Fruit fly (Drosophila melanogaster) whole organism, embryonic: ENCODE results near the gene CG31800.

Experiments used
- Ada2b ChIP-seq: fragments of 200-800 bp; sonication (Bioruptor generic); IDR thresholded peaks from 2 replicates; pipeline ENCODE4 v1.3.6; 2022; ENCODE audit warnings: missing biosample characterization, missing genetic modification characterization
- Aef1 ChIP-seq: fragments of 200-800 bp; sonication (Bioruptor generic); IDR thresholded peaks from 3 replicates; pipeline ENCODE4 v1.3.6; 2022; ENCODE audit warnings: missing biosample characterization, missing genetic modification characterization
- C15 ChIP-seq: fragments of 200-800 bp; sonication (Bioruptor generic); IDR thresholded peaks from 3 replicates; pipeline ENCODE4 v1.3.6; 2022; ENCODE audit warnings: missing biosample characterization, missing genetic modification characterization
- CG11456 ChIP-seq: fragments of 200-800 bp; sonication (Bioruptor generic); IDR thresholded peaks from 3 replicates; pipeline ENCODE4 v1.3.6; 2022; ENCODE audit warnings: missing biosample characterization, missing genetic modification characterization
- CG12071 ChIP-seq: fragments of 200-800 bp; sonication (Bioruptor generic); optimal IDR thresholded peaks from 3 replicates; lab custom pipeline; 2018; ENCODE audit warnings: missing biosample characterization, mild to moderate bottlenecking, missing genetic modification characterization
- CG1233 ChIP-seq: fragments of 200-800 bp; sonication (Bioruptor generic); optimal IDR thresholded peaks from 4 replicates; lab custom pipeline; 2018; ENCODE audit warnings: missing biosample characterization, mild to moderate bottlenecking, missing genetic modification characterization
- CG12391 ChIP-seq: fragments of 200-800 bp; sonication (Bioruptor generic); optimal IDR thresholded peaks from 3 replicates; lab custom pipeline; 2018; ENCODE audit warnings: missing biosample characterization, mild to moderate bottlenecking, missing genetic modification characterization, moderate library complexity
- CG14014 ChIP-seq: fragments of 200-800 bp; sonication (Bioruptor generic); IDR thresholded peaks from 2 replicates; pipeline ENCODE4 v1.3.6; 2022; ENCODE audit warnings: missing biosample characterization, missing genetic modification characterization
- CG16815 ChIP-seq: fragments of 200-800 bp; sonication (Bioruptor generic); optimal IDR thresholded peaks from 3 replicates; lab custom pipeline; 2017; ENCODE audit warnings: missing biosample characterization, mild to moderate bottlenecking, missing genetic modification characterization
- CG17359 ChIP-seq: fragments of 200-800 bp; sonication (Bioruptor generic); optimal IDR thresholded peaks from 3 replicates; lab custom pipeline; 2018; ENCODE audit warnings: missing biosample characterization, mild to moderate bottlenecking, missing genetic modification characterization, moderate library complexity
- CG18764 ChIP-seq: fragments of 200-800 bp; sonication (Bioruptor generic); optimal IDR thresholded peaks from 3 replicates; lab custom pipeline; 2016; ENCODE audit warnings: missing biosample characterization, missing genetic modification characterization
- CG33557 ChIP-seq: fragments of 200-800 bp; sonication (Bioruptor generic); optimal IDR thresholded peaks from 2 replicates; lab custom pipeline; 2019; ENCODE audit warnings: missing biosample characterization, mild to moderate bottlenecking, missing genetic modification characterization, moderate library complexity
- CG6854 ChIP-seq: fragments of 200-800 bp; sonication (Bioruptor generic); optimal IDR thresholded peaks from 3 replicates; lab custom pipeline; 2017; ENCODE audit warnings: missing biosample characterization, mild to moderate bottlenecking, missing genetic modification characterization
- Gsc ChIP-seq: fragments of 200-800 bp; sonication (Bioruptor generic); IDR thresholded peaks from 2 replicates; pipeline ENCODE4 v1.3.6; 2022; ENCODE audit warnings: missing biosample characterization, missing genetic modification characterization
- Gug ChIP-seq: fragments of 200-800 bp; sonication (Bioruptor generic); IDR thresholded peaks from 4 replicates; pipeline ENCODE4 v1.3.6; 2022; ENCODE audit warnings: missing biosample characterization, missing genetic modification characterization
- HLHmδ ChIP-seq: fragments of 200-800 bp; sonication (Bioruptor generic); optimal IDR thresholded peaks from 2 replicates; lab custom pipeline; 2018; ENCODE audit warnings: missing biosample characterization, mild to moderate bottlenecking, missing genetic modification characterization, moderate library complexity
- Hr3 ChIP-seq: fragments of 200-800 bp; sonication (Bioruptor generic); optimal IDR thresholded peaks from 3 replicates; lab custom pipeline; 2016; ENCODE audit warnings: missing biosample characterization, missing genetic modification characterization
- Hr78 ChIP-seq, 2 experiments: fragments of 200-800 bp in 1 of 2; fragments of >200 bp in 1 of 2; sonication (Bioruptor generic) in 1 of 2; optimal IDR thresholded peaks; 2 replicates each; lab custom pipeline; 2017 to 2019; ENCODE audit warnings: missing biosample characterization in 2 of 2, missing genetic modification characterization in 2 of 2, mild to moderate bottlenecking in 1 of 2, moderate library complexity in 1 of 2
- Mes4 ChIP-seq: fragments of 200-800 bp; sonication (Bioruptor generic); optimal IDR thresholded peaks from 2 replicates; lab custom pipeline; 2016; ENCODE audit warnings: missing biosample characterization, missing genetic modification characterization
- Myb ChIP-seq: fragments of 200-800 bp; sonication (Bioruptor generic); optimal IDR thresholded peaks from 2 replicates; lab custom pipeline; 2016; ENCODE audit warnings: missing biosample characterization, missing genetic modification characterization
- Nf-YC ChIP-seq: fragments of 200-800 bp; optimal IDR thresholded peaks from 3 replicates; lab custom pipeline; 2019; ENCODE audit warnings: missing biosample characterization, mild to moderate bottlenecking, missing genetic modification characterization, moderate library complexity
- Oaz ChIP-seq: fragments of 200-800 bp; sonication (Bioruptor generic); IDR thresholded peaks from 2 replicates; pipeline ENCODE4 v1.3.6; 2022; ENCODE audit warnings: missing biosample characterization, missing genetic modification characterization
- Rfx ChIP-seq: fragments of 200-800 bp; sonication (Bioruptor generic); IDR thresholded peaks from 2 replicates; pipeline ENCODE4 v1.3.6; 2022; ENCODE audit warnings: missing biosample characterization, missing genetic modification characterization
- Sox102F ChIP-seq: fragments of 200-800 bp; sonication (Bioruptor generic); optimal IDR thresholded peaks from 2 replicates; lab custom pipeline; 2018; ENCODE audit warnings: missing biosample characterization, mild to moderate bottlenecking, missing genetic modification characterization, moderate library complexity
- Ssrp ChIP-seq: fragments of 200-800 bp; sonication (Bioruptor generic); optimal IDR thresholded peaks from 2 replicates; lab custom pipeline; 2018; ENCODE audit warnings: missing biosample characterization, mild to moderate bottlenecking, missing genetic modification characterization, moderate library complexity
- al ChIP-seq: fragments of 200-800 bp; sonication (Bioruptor generic); IDR thresholded peaks from 2 replicates; pipeline ENCODE4 v1.3.6; 2022; ENCODE audit warnings: missing biosample characterization, missing genetic modification characterization
- aop ChIP-seq: fragments of 200-800 bp; sonication (Bioruptor generic); IDR thresholded peaks from 2 replicates; pipeline ENCODE4 v1.3.6; 2022; ENCODE audit warnings: missing biosample characterization, missing genetic modification characterization
- bowl ChIP-seq: fragments of 200-800 bp; sonication (Bioruptor generic); IDR thresholded peaks from 2 replicates; pipeline ENCODE4 v1.3.6; 2022; ENCODE audit warnings: missing biosample characterization, missing genetic modification characterization
- exex ChIP-seq: fragments of 200-800 bp; sonication (Bioruptor generic); optimal IDR thresholded peaks from 4 replicates; lab custom pipeline; 2018; ENCODE audit warnings: missing biosample characterization, mild to moderate bottlenecking, missing genetic modification characterization, moderate library complexity
- grau ChIP-seq: fragments of 200-800 bp; optimal IDR thresholded peaks from 3 replicates; lab custom pipeline; 2019; ENCODE audit warnings: missing biosample characterization, mild to moderate bottlenecking, missing genetic modification characterization, moderate library complexity
- grn ChIP-seq: fragments of 200-800 bp; sonication (Bioruptor generic); optimal IDR thresholded peaks from 3 replicates; lab custom pipeline; 2017; ENCODE audit warnings: missing biosample characterization, missing genetic modification characterization
- hkb ChIP-seq, 2 experiments: fragments of 200-800 bp in 1 of 2; fragments of >200 bp in 1 of 2; sonication (Bioruptor generic) in 1 of 2; IDR thresholded peaks in 1 of 2; optimal IDR thresholded peaks in 1 of 2; 2 replicates each; pipeline versions ENCODE4 v1.3.6 to Lab custom; 2017 to 2022; ENCODE audit warnings: missing biosample characterization in 1 of 2, missing genetic modification characterization in 1 of 2
- jigr1 ChIP-seq: fragments of 200-800 bp; sonication (Bioruptor generic); IDR thresholded peaks from 3 replicates; pipeline ENCODE4 v1.3.6; 2022; ENCODE audit warnings: missing biosample characterization, missing genetic modification characterization
- kah ChIP-seq: fragments of 200-800 bp; sonication (Bioruptor generic); optimal IDR thresholded peaks from 2 replicates; lab custom pipeline; 2018; ENCODE audit warnings: missing biosample characterization, mild to moderate bottlenecking, missing genetic modification characterization
- kni ChIP-seq: fragments of 200-800 bp; sonication (Bioruptor generic); optimal IDR thresholded peaks from 3 replicates; lab custom pipeline; 2017; ENCODE audit warnings: mild to moderate bottlenecking, missing biosample characterization, missing genetic modification reagents, missing genetic modification characterization
- mirr ChIP-seq: fragments of 200-800 bp; sonication (Bioruptor generic); optimal IDR thresholded peaks from 3 replicates; lab custom pipeline; 2018; ENCODE audit warnings: missing biosample characterization, mild to moderate bottlenecking, missing genetic modification characterization
- nmo ChIP-seq: fragments of 200-800 bp; sonication (Bioruptor generic); optimal IDR thresholded peaks from 2 replicates; lab custom pipeline; 2018; ENCODE audit warnings: missing biosample characterization, mild to moderate bottlenecking, missing genetic modification characterization, moderate library complexity
- pros ChIP-seq: fragments of 200-800 bp; sonication (Bioruptor generic); optimal IDR thresholded peaks from 3 replicates; lab custom pipeline; 2019; ENCODE audit warnings: missing biosample characterization, mild to moderate bottlenecking, missing genetic modification characterization, moderate library complexity
- rib ChIP-seq: fragments of 200-800 bp; sonication (Bioruptor generic); IDR thresholded peaks from 2 replicates; pipeline ENCODE4 v1.3.6; 2022; ENCODE audit warnings: missing biosample characterization, missing genetic modification characterization
- ro ChIP-seq: fragments of 200-800 bp; sonication (Bioruptor generic); IDR thresholded peaks from 2 replicates; pipeline ENCODE4 v1.3.6; 2022; ENCODE audit warnings: missing biosample characterization, missing genetic modification characterization
- row ChIP-seq: fragments of 200-800 bp; sonication (Bioruptor generic); IDR thresholded peaks from 3 replicates; pipeline ENCODE4 v1.3.6; 2022; ENCODE audit warnings: missing biosample characterization, missing genetic modification characterization
- sc ChIP-seq, 3 experiments: fragments of >200 bp in 2 of 3; fragments of 200-800 bp in 1 of 3; sonication (Bioruptor generic) in 1 of 3; optimal IDR thresholded peaks; 2 replicates in 2 of 3; 3 replicates in 1 of 3; lab custom pipeline; 2017; ENCODE audit warnings: mild to moderate bottlenecking in 1 of 3, missing biosample characterization in 1 of 3, missing genetic modification characterization in 1 of 3, missing genetic modification reagents in 1 of 3
- schlank ChIP-seq: fragments of 200-800 bp; sonication (Bioruptor generic); optimal IDR thresholded peaks from 2 replicates; lab custom pipeline; 2018; ENCODE audit warnings: missing biosample characterization, mild to moderate bottlenecking, missing genetic modification characterization
- slbo ChIP-seq: fragments of 200-800 bp; sonication (Bioruptor generic); IDR thresholded peaks from 2 replicates; pipeline ENCODE4 v1.3.6; 2022; ENCODE audit warnings: missing biosample characterization, missing genetic modification characterization
- tio ChIP-seq: fragments of 200-800 bp; sonication (Bioruptor generic); optimal IDR thresholded peaks from 2 replicates; lab custom pipeline; 2017; ENCODE audit warnings: missing biosample characterization, missing genetic modification characterization, inconsistent platforms
- trem ChIP-seq: fragments of 200-800 bp; optimal IDR thresholded peaks from 3 replicates; lab custom pipeline; 2019; ENCODE audit warnings: missing biosample characterization, mild to moderate bottlenecking, missing genetic modification characterization, moderate library complexity
- twi ChIP-seq: fragments of 200-800 bp; optimal IDR thresholded peaks from 2 replicates; lab custom pipeline; 2019; ENCODE audit warnings: missing biosample characterization, mild to moderate bottlenecking, missing genetic modification characterization, moderate library complexity
- vfl ChIP-seq: fragments of 200-800 bp; sonication (Bioruptor generic); optimal IDR thresholded peaks from 2 replicates; lab custom pipeline; 2016; ENCODE audit warnings: missing biosample characterization, missing genetic modification characterization
- zfh1 ChIP-seq: fragments of 200-800 bp; sonication (Bioruptor generic); IDR thresholded peaks from 3 replicates; pipeline ENCODE4 v1.3.6; 2022; ENCODE audit warnings: missing biosample characterization, missing genetic modification characterization

Gene CG31800

dm6 chr2L:19051534-19052100, 17.2 kb upstream of the CG31800 start, which contains the start of gene Rpn3 (continued):
- no peak for TF ChIP-seq grn
- TF ChIP-seq al (GFP tag; lab: Robert Waterston, UW) = peak; percentile 76
- TF ChIP-seq sc (optimal IDR thresholded peaks at IDR 0.05; lab: Kevin White, UChicago) = no peak
- TF ChIP-seq sc (GFP tag; optimal IDR thresholded peaks at IDR 0.05; lab: Kevin White, UChicago) = peak; percentile 73
- TF ChIP-seq kah = no peak
- TF ChIP-seq Ada2b = peak; percentile 89
- TF ChIP-seq zfh1 (GFP tag; lab: Robert Waterston, UW) = peak; percentile 90
- TF ChIP-seq Gsc (GFP tag; lab: Robert Waterston, UW) = peak; percentile 19; the same call in 1 of the 2 replicates
- TF ChIP-seq rib (GFP tag; lab: Robert Waterston, UW) = peak; percentile 66; the same call in 1 of the 2 replicates
- TF ChIP-seq CG16815 (GFP tag; lab: Kevin White, UChicago) = peak; percentile 68
- TF ChIP-seq bowl (GFP tag; lab: Robert Waterston, UW) = no peak
- no peak for TF ChIP-seq Hr78 (GFP tag; optimal IDR thresholded peaks at IDR 0.05; lab: Kevin White, UChicago)
- peak; percentile 84 for TF ChIP-seq grau
- TF ChIP-seq Ssrp (tag; lab: Kevin White, UChicago) = peak; percentile 70
- peak; percentile 86 for TF ChIP-seq Hr3 (GFP tag; lab: Kevin White, UChicago)
- TF ChIP-seq CG6854 (GFP tag; lab: Kevin White, UChicago) = peak; percentile 33
- TF ChIP-seq CG14014 (GFP tag; lab: Robert Waterston, UW) = peak; percentile 82
- TF ChIP-seq pros (GFP tag; lab: Kevin White, UChicago) = no peak
- TF ChIP-seq tio (GFP tag; lab: Kevin White, UChicago) = no peak
- TF ChIP-seq Myb = peak; percentile 73
- peak; percentile 78 for TF ChIP-seq Mes4 (GFP tag; lab: Kevin White, UChicago)
- no peak for TF ChIP-seq kni (GFP tag; lab: Kevin White, UChicago)
- TF ChIP-seq hkb (optimal IDR thresholded peaks at IDR 0.05; lab: Kevin White, UChicago) = no peak
- peak; percentile 92 for TF ChIP-seq hkb (GFP tag; IDR thresholded peaks at IDR 0.05; lab: Robert Waterston, UW)
- peak; percentile 82 for TF ChIP-seq Aef1 (GFP tag; lab: Robert Waterston, UW)
- TF ChIP-seq mirr = no peak
- peak; percentile 90 for TF ChIP-seq slbo
- peak; percentile 67 for TF ChIP-seq Nf-YC (tag; lab: Kevin White, UChicago)
- TF ChIP-seq Oaz (GFP tag; lab: Robert Waterston, UW) = peak; percentile 71
- peak; percentile 49; the same call in 1 of the 2 replicates for TF ChIP-seq aop (GFP tag; lab: Robert Waterston, UW)
- peak; percentile 51; the same call in 1 of the 3 replicates for TF ChIP-seq jigr1
- TF ChIP-seq nmo (GFP tag; lab: Kevin White, UChicago) = peak; percentile 87
- TF ChIP-seq CG33557 = peak; percentile 42
- TF ChIP-seq CG18764 (GFP tag; lab: Kevin White, UChicago) = peak; percentile 82
- peak; percentile 75; the same call in 2 of the 3 replicates for TF ChIP-seq CG11456
- peak; percentile 84 for TF ChIP-seq vfl (GFP tag; lab: Kevin White, UChicago)
- TF ChIP-seq HLHmδ (GFP tag; lab: Kevin White, UChicago) = no peak
- TF ChIP-seq exex (tag; lab: Kevin White, UChicago) = no peak
- peak; percentile 50 for TF ChIP-seq twi
- TF ChIP-seq trem (tag; lab: Kevin White, UChicago) = peak; percentile 83
- TF ChIP-seq row = peak; percentile 93
- peak; percentile 73; the same call in 1 of the 3 replicates for TF ChIP-seq C15 (GFP tag; lab: Robert Waterston, UW)
- peak; percentile 69 for TF ChIP-seq ro
- TF ChIP-seq Rfx (GFP tag; lab: Robert Waterston, UW) = peak; percentile 86
- TF ChIP-seq Gug (GFP tag; lab: Robert Waterston, UW) = peak; percentile 57; the same call in 3 of the 4 replicates
- peak; percentile 93 for TF ChIP-seq CG12391
- TF ChIP-seq Sox102F (GFP tag; lab: Kevin White, UChicago) = peak; percentile 91
- TF ChIP-seq CG17359 = peak; percentile 86
- TF ChIP-seq schlank (tag; lab: Kevin White, UChicago) = peak; percentile 31
- TF ChIP-seq CG1233 = peak; percentile 40
- TF ChIP-seq CG12071 = no peak
